Worm (Caenorhabditis elegans): Measurements from ENCODE around the gene zif-1.

- no peak for TF ChIP-seq tbp1 (GFP tag; optimal IDR thresholded peaks at IDR 0.05)
- TF ChIP-seq lag-1 (GFP tag; IDR thresholded peaks at IDR 0.05): no peak
- no peak for TF ChIP-seq F57C9.4 (tag; optimal IDR thresholded peaks at IDR 0.05)
- TF ChIP-seq snpc-4 (GFP tag; optimal IDR thresholded peaks at IDR 0.05): no peak
- TF ChIP-seq snpc-4 (tag; optimal IDR thresholded peaks at IDR 0.05): no peak
- TF ChIP-seq lin-26 (GFP tag; IDR thresholded peaks at IDR 0.05): no peak
- peak; percentile 23 for TF ChIP-seq F49E8.2 (tag; optimal IDR thresholded peaks at IDR 0.05; ENCODE audit: insufficient read depth)
These were observed 2.1 kb downstream of the zif-1 start for ce11 chrIII:9004658-9005057.
